Fruit fly (Drosophila melanogaster) S2 (cell line): ENCODE data around the gene Snap24.

ENCODE experiments used
- CG8478 ChIP-seq: fragments of >200 bp; optimal IDR thresholded peaks from 2 replicates; lab custom pipeline; 2018
- CTCF ChIP-seq, 2 experiments: fragments of >200 bp; optimal IDR thresholded peaks; 2 replicates each; lab custom pipeline; 2018

Gene Snap24

DNA sequence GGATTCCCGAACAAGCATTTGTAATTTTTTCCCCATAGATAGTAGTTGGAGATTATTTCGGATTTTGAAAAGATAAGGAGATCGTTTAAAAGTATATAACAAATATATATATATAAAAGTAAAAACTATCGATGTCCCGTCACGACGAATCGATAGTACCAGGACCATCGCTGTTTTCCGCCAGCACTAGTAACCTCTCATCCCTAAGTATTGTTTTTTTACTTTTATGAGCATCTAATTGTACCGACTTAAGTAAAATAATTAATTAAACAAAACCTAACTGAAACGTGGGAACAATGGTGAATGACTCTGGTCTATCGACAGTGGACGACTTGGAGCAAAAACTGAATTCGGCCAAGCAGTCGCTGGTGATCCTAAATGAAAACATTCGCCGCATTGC is 22.2 kb downstream of the Snap24 start, which contains the start of gene Pnn:
Gene Pnn, plus strand, starts transcription at position 187 of the 400 bp plus-strand sequence.
- TF ChIP-seq CTCF (optimal IDR thresholded peaks at IDR 0.05; lab: Kevin White, UChicago) (no peak), CG8478 (lab: Kevin White, UChicago) (no peak)

DNA sequence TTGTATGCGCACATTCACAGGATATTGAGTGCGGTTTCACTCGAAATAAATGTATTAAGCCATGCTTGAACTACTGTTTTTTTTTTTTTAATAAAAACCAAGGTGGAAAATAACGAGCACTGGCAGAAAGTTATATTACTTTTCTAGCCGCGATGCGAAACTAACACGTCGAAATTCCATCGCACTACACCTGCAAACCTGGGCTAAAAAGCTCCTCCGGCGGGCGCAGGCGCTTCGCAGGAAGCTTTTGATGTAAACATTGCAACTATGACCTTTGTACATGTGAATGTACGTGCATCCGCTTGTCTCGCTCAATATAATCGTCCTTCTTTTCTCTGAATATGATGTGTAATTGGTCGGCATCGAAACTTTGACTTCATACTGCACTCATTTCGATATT is 23.2 kb downstream of the Snap24 start, which contains the start of gene side-VII:
Gene side-VII, minus strand, starts transcription at position 187 of the 400 bp plus-strand sequence.
- TF ChIP-seq CG8478 (lab: Kevin White, UChicago): no peak
- no peak for TF ChIP-seq CTCF (optimal IDR thresholded peaks at IDR 0.05; lab: Kevin White, UChicago)

DNA sequence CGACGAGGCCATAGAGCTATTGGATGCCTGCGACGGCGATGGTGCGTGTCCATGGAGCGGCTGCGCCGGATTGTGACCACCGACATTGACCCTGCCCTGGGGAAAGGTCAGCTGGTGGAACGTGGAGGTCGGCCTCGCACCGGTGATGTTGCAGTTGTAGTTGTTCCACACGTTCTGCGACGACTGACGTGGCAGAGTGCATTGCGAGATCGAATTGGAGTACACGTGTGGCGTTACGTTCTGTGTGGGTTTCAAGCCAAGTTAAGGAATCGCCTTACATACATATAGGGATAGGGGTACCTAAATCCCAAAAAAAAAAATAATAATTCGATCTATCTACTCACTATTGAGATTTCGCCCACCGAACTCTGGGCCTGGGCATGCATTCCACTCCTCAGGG is 27.8 kb downstream of the Snap24 start:
- TF ChIP-seq CTCF (optimal IDR thresholded peaks at IDR 0.05; lab: Kevin White, UChicago) (no peak), CG8478 (lab: Kevin White, UChicago) (no peak)

DNA sequence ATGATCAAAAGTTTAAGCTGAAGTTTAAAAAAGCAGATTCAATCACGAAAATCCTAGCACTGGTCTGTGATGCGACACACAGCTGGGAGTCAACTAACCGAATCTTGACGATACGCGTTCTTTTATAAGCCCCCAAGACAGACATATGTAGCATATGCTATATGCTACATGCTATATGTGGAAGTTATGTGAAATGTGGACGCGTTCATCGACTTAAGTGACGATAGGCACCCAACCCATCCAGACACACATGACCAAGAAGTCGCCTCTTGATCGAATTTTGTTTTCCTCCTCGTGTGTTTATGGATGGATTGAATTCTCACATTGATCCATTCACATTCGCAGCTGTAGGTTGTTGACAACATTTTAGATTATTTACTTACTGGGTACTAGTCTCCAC is 29.8 kb downstream of the Snap24 start, which contains the start of gene alphaTub85E:
Gene alphaTub85E, minus strand, starts transcription at position 101 of the 400 bp plus-strand sequence.
- TF ChIP-seq CG8478 (lab: Kevin White, UChicago) (no peak), CTCF (optimal IDR thresholded peaks at IDR 0.05; lab: Kevin White, UChicago) (no peak)

DNA sequence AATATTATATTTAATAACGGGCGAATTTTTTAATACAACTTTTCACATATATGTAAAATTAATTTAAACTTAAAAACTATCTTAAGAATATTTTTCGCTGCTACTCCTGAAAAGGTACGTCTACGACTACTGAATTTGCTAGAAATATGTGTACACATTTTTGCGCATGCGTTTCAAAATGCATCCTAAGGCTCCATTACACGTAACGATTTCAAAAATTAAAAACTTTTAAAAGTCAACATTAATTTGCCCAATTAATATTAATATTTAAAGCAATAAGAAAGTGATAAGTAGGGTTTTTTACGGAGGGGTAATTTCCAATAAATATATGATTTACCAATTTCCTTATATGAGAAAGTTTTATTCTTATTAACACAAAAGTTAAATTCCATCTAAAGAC is 32.2 kb downstream of the Snap24 start, which contains the start of gene FoxP:
Gene FoxP, minus strand, starts transcription at position 89 of the 400 bp plus-strand sequence.
- TF ChIP-seq CTCF (optimal IDR thresholded peaks at IDR 0.05; lab: Kevin White, UChicago) (no peak), CG8478 (lab: Kevin White, UChicago) (no peak)

DNA sequence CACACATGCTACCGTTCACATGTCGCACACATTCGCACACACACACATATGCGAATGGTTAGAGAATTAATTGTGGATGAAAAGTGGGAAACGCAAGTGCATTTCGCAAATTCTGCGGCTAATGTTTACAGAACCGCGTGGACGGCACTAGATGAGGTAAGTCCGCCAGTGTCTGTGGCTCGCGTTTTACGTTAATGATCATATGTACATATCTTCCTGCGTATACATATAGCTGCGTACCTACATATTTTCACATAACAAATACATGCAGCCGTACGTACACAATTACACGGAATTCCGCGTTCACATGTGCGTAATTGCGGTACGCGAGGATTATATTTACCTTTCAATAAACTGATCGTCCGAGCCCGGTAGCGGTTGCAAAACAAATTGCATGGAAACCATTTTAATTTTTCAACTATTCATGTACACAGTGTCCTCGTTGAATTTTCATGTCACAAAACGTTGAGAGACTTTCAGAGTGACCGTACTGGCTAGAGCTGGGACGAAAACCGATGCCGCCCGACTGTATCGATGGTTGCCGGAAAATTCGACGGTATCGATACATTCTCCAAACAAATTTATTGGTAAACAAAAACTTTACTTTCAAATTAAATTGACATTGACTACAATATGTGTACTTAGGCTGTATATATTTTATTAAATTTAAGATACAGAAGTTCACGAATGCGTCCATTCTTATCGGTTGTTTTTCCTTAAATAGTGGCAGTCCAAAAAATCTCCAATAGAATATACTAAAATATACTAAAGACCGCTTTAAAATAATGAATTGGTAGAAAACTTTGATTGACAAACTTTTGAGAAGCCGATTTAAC is 37.6 kb downstream of the Snap24 start, which contains the start of gene hyd:
Gene hyd, minus strand, starts transcription at position 495 of the 836 bp plus-strand sequence.
- TF ChIP-seq CG8478 (lab: Kevin White, UChicago) (no peak), CTCF (optimal IDR thresholded peaks at IDR 0.05; lab: Kevin White, UChicago) (no peak)
